Fruit fly (Drosophila melanogaster): ENCODE measurements around the gene PIG-T.

dm6 chrX:8437285-8438110 lies 30.4 kb upstream of the PIG-T start, which contains the start of gene Miga:
- TF ChIP-seq psq (optimal IDR thresholded peaks at IDR 0.05) (no peak), EcR (GFP tag; optimal IDR thresholded peaks at IDR 0.05) (no peak), usp (GFP tag; optimal IDR thresholded peaks at IDR 0.05) (no peak), CG8478 (optimal IDR thresholded peaks at IDR 0.05) (no peak)

Measured in whole organism.